Fruit fly (Drosophila melanogaster) whole organism, wandering third instar larva: ENCODE measurements around the gene CG4367.

Experiments used
- Abd-B ChIP-seq: fragments of >200 bp; optimal IDR thresholded peaks from 2 replicates; lab custom pipeline; 2017; ENCODE audit warnings: missing biosample characterization, missing genetic modification characterization
- Dfd ChIP-seq: fragments of >200 bp; optimal IDR thresholded peaks from 2 replicates; lab custom pipeline; 2017; ENCODE audit warnings: missing biosample characterization, missing genetic modification characterization
- Dif ChIP-seq: fragments of 200-275, 200-300 bp; sonication (Bioruptor generic); optimal IDR thresholded peaks from 2 replicates; lab custom pipeline; 2018; ENCODE audit warnings: missing biosample characterization, missing genetic modification characterization; ENCODE audit not compliant: partially characterized antibody
- OdsH ChIP-seq: fragments of 200-800 bp; sonication (Bioruptor generic); optimal IDR thresholded peaks from 2 replicates; lab custom pipeline; 2016; ENCODE audit warnings: missing biosample characterization, mild to moderate bottlenecking, missing genetic modification characterization
- br ChIP-seq: fragments of 200-800 bp; sonication (Bioruptor generic); optimal IDR thresholded peaks from 2 replicates; lab custom pipeline; 2016; ENCODE audit warnings: missing biosample characterization, missing genetic modification characterization
- dmrt93B ChIP-seq: fragments of 200-800 bp; sonication (Bioruptor generic); optimal IDR thresholded peaks from 2 replicates; lab custom pipeline; 2018; ENCODE audit warnings: missing biosample characterization, mild to moderate bottlenecking, missing genetic modification characterization
- fru ChIP-seq: fragments of 200-800 bp; sonication (Bioruptor generic); optimal IDR thresholded peaks from 3 replicates; lab custom pipeline; 2016; ENCODE audit warnings: missing biosample characterization, mild to moderate bottlenecking, missing genetic modification characterization
- lola ChIP-seq: fragments of >200 bp; optimal IDR thresholded peaks from 2 replicates; lab custom pipeline; 2017; ENCODE audit warnings: missing biosample characterization, missing genetic modification characterization
- pan ChIP-seq: fragments of >200 bp; optimal IDR thresholded peaks from 2 replicates; lab custom pipeline; 2017
- rgr ChIP-seq: fragments of 200-800 bp; sonication (Bioruptor generic); optimal IDR thresholded peaks from 3 replicates; lab custom pipeline; 2016; ENCODE audit warnings: missing biosample characterization, mild to moderate bottlenecking, missing genetic modification characterization
- tai ChIP-seq: sonication (Bioruptor generic); optimal IDR thresholded peaks from 2 replicates; lab custom pipeline; 2016; ENCODE audit warnings: missing biosample characterization, missing genetic modification characterization
- usp ChIP-seq: fragments of >200 bp; optimal IDR thresholded peaks from 2 replicates; lab custom pipeline; 2017; ENCODE audit warnings: missing biosample characterization, missing genetic modification characterization

- TF ChIP-seq OdsH (GFP tag; lab: Kevin White, UChicago) (no peak), fru (no peak), rgr (GFP tag; lab: Kevin White, UChicago) (no peak), usp (GFP tag; lab: Kevin White, UChicago) (no peak), Dfd (no peak), Abd-B (GFP tag; lab: Kevin White, UChicago) (no peak), Dif (GFP tag; lab: Kevin White, UChicago) (no peak), br (GFP tag; lab: Kevin White, UChicago) (no peak), pan (lab: Kevin White, UChicago) (no peak), dmrt93B (GFP tag; lab: Kevin White, UChicago) (no peak), lola (no peak), tai (GFP tag; lab: Kevin White, UChicago) (no peak)
Observed at dm6 chr3R:20276760-20277159, 28.0 kb downstream of the CG4367 start.
